Fruit fly (Drosophila melanogaster) whole organism, wandering third instar larva: ENCODE results near the gene CG5681.
A peak's percentile ranks its signal among the peaks of the same experiment; 100 is the strongest.

Experiments used
- Abd-B ChIP-seq: fragments of >200 bp; optimal IDR thresholded peaks from 2 replicates; lab custom pipeline; 2017; ENCODE audit warnings: missing biosample characterization, missing genetic modification characterization
- CG32264 ChIP-seq: fragments of 200-800 bp; sonication (Bioruptor generic); optimal IDR thresholded peaks from 2 replicates; lab custom pipeline; 2016; ENCODE audit warnings: missing biosample characterization, missing genetic modification characterization
- CG9705 ChIP-seq: fragments of 200-800 bp; sonication (Bioruptor generic); optimal IDR thresholded peaks from 2 replicates; lab custom pipeline; 2018; ENCODE audit warnings: missing biosample characterization, mild to moderate bottlenecking, missing genetic modification characterization
- CrebA ChIP-seq: fragments of 200-800 bp; sonication (Bioruptor generic); optimal IDR thresholded peaks from 2 replicates; lab custom pipeline; 2016; ENCODE audit warnings: missing biosample characterization, mild to moderate bottlenecking, missing genetic modification characterization, borderline replicate concordance
- Dfd ChIP-seq: fragments of >200 bp; optimal IDR thresholded peaks from 2 replicates; lab custom pipeline; 2017; ENCODE audit warnings: missing biosample characterization, missing genetic modification characterization
- Dif ChIP-seq: fragments of 200-275, 200-300 bp; sonication (Bioruptor generic); optimal IDR thresholded peaks from 2 replicates; lab custom pipeline; 2018; ENCODE audit warnings: missing biosample characterization, missing genetic modification characterization; ENCODE audit not compliant: partially characterized antibody
- GATAd ChIP-seq: sonication (Bioruptor generic); optimal IDR thresholded peaks from 2 replicates; lab custom pipeline; 2016; ENCODE audit warnings: missing biosample characterization, missing genetic modification characterization
- HLH106 ChIP-seq: fragments of 200-800 bp; optimal IDR thresholded peaks from 3 replicates; lab custom pipeline; 2019; ENCODE audit warnings: missing biosample characterization, mild to moderate bottlenecking, missing genetic modification characterization, moderate library complexity
- Hr78 ChIP-seq: fragments of >200 bp; optimal IDR thresholded peaks from 2 replicates; lab custom pipeline; 2017; ENCODE audit warnings: missing biosample characterization, missing genetic modification characterization
- Hr83 ChIP-seq: fragments of 200-300 bp; sonication (Bioruptor generic); optimal IDR thresholded peaks from 2 replicates; lab custom pipeline; 2016; ENCODE audit warnings: missing biosample characterization, mild to moderate bottlenecking, missing genetic modification characterization, moderate library complexity; ENCODE audit not compliant: poor library complexity, severe bottlenecking
- Jra ChIP-seq: sonication (Bioruptor generic); optimal IDR thresholded peaks from 2 replicates; lab custom pipeline; 2016; ENCODE audit warnings: missing biosample characterization, missing genetic modification characterization
- Mio ChIP-seq: sonication (Bioruptor generic); optimal IDR thresholded peaks from 2 replicates; lab custom pipeline; 2016; ENCODE audit warnings: missing biosample characterization, missing genetic modification characterization
- Myc ChIP-seq: fragments of >200 bp; optimal IDR thresholded peaks from 2 replicates; lab custom pipeline; 2017
- N ChIP-seq: fragments of >200 bp; optimal IDR thresholded peaks from 2 replicates; lab custom pipeline; 2018; ENCODE audit warnings: missing biosample characterization, missing external identifiers, missing genetic modification characterization
- Rel ChIP-seq, 2 experiments: fragments of 200-800 bp; sonication (Bioruptor generic) in 1 of 2; optimal IDR thresholded peaks; 2 replicates in 1 of 2; 3 replicates in 1 of 2; lab custom pipeline; 2016 to 2019; ENCODE audit warnings: mild to moderate bottlenecking in 2 of 2, missing biosample characterization in 2 of 2, missing genetic modification characterization in 2 of 2, moderate library complexity in 1 of 2
- Sp1 ChIP-seq: fragments of 200-800 bp; sonication (Bioruptor generic); optimal IDR thresholded peaks from 3 replicates; lab custom pipeline; 2019; ENCODE audit warnings: missing biosample characterization, mild to moderate bottlenecking, missing genetic modification characterization, moderate library complexity
- Vsx2 ChIP-seq: fragments of 200-300, 225-300 bp; sonication (Bioruptor generic); optimal IDR thresholded peaks from 2 replicates; lab custom pipeline; 2018; ENCODE audit warnings: missing biosample characterization, missing genetic modification characterization; ENCODE audit not compliant: partially characterized antibody
- br ChIP-seq: fragments of 200-800 bp; sonication (Bioruptor generic); optimal IDR thresholded peaks from 2 replicates; lab custom pipeline; 2016; ENCODE audit warnings: missing biosample characterization, missing genetic modification characterization
- dl ChIP-seq, 2 experiments: fragments of 175-275, 200-275 bp in 1 of 2; fragments of 200-275 bp in 1 of 2; sonication (Bioruptor generic); optimal IDR thresholded peaks; lab custom pipeline; 2018; ENCODE audit warnings: mild to moderate bottlenecking in 2 of 2, missing biosample characterization in 2 of 2, missing genetic modification characterization in 2 of 2, moderate library complexity in 2 of 2; ENCODE audit not compliant: partially characterized antibody in 2 of 2, insufficient read depth in 1 of 2
- dmrt93B ChIP-seq: fragments of 200-800 bp; sonication (Bioruptor generic); optimal IDR thresholded peaks from 2 replicates; lab custom pipeline; 2018; ENCODE audit warnings: missing biosample characterization, mild to moderate bottlenecking, missing genetic modification characterization
- dsf ChIP-seq: sonication (Bioruptor generic); optimal IDR thresholded peaks from 2 replicates; lab custom pipeline; 2016; ENCODE audit warnings: missing biosample characterization, missing genetic modification characterization, borderline replicate concordance
- ey ChIP-seq: fragments of 200-800 bp; sonication (Bioruptor generic); optimal IDR thresholded peaks from 2 replicates; lab custom pipeline; 2016; ENCODE audit warnings: missing biosample characterization, missing genetic modification characterization
- fru ChIP-seq: fragments of 200-800 bp; sonication (Bioruptor generic); optimal IDR thresholded peaks from 3 replicates; lab custom pipeline; 2016; ENCODE audit warnings: missing biosample characterization, mild to moderate bottlenecking, missing genetic modification characterization
- h ChIP-seq: fragments of 200-800 bp; sonication (Bioruptor generic); optimal IDR thresholded peaks from 3 replicates; lab custom pipeline; 2016; ENCODE audit warnings: missing biosample characterization, mild to moderate bottlenecking, missing genetic modification characterization
- jim ChIP-seq: fragments of 175-275, 200-325 bp; sonication (Bioruptor generic); optimal IDR thresholded peaks from 2 replicates; lab custom pipeline; 2016; ENCODE audit warnings: missing biosample characterization, mild to moderate bottlenecking, missing genetic modification characterization
- lola ChIP-seq: fragments of >200 bp; optimal IDR thresholded peaks from 2 replicates; lab custom pipeline; 2017; ENCODE audit warnings: missing biosample characterization, missing genetic modification characterization
- pan ChIP-seq: fragments of >200 bp; optimal IDR thresholded peaks from 2 replicates; lab custom pipeline; 2017
- psq ChIP-seq: fragments of 200-800 bp; sonication (Bioruptor generic); optimal IDR thresholded peaks from 3 replicates; lab custom pipeline; 2017; ENCODE audit warnings: missing biosample characterization, mild to moderate bottlenecking, missing genetic modification characterization, moderate library complexity
- rgr ChIP-seq: fragments of 200-800 bp; sonication (Bioruptor generic); optimal IDR thresholded peaks from 3 replicates; lab custom pipeline; 2016; ENCODE audit warnings: missing biosample characterization, mild to moderate bottlenecking, missing genetic modification characterization
- sage ChIP-seq: fragments of 200-800 bp; sonication (Bioruptor generic); optimal IDR thresholded peaks from 2 replicates; lab custom pipeline; 2016; ENCODE audit warnings: missing biosample characterization, mild to moderate bottlenecking, missing genetic modification characterization
- sv ChIP-seq: fragments of 200-800 bp; sonication (Bioruptor generic); optimal IDR thresholded peaks from 3 replicates; lab custom pipeline; 2016; ENCODE audit warnings: missing biosample characterization, missing genetic modification characterization
- tai ChIP-seq: sonication (Bioruptor generic); optimal IDR thresholded peaks from 2 replicates; lab custom pipeline; 2016; ENCODE audit warnings: missing biosample characterization, missing genetic modification characterization
- usp ChIP-seq: fragments of >200 bp; optimal IDR thresholded peaks from 2 replicates; lab custom pipeline; 2017; ENCODE audit warnings: missing biosample characterization, missing genetic modification characterization
- woc ChIP-seq: sonication (Bioruptor generic); optimal IDR thresholded peaks from 2 replicates; lab custom pipeline; 2016; ENCODE audit warnings: missing biosample characterization, mild to moderate bottlenecking, missing genetic modification characterization

CG5681 gene

DNA sequence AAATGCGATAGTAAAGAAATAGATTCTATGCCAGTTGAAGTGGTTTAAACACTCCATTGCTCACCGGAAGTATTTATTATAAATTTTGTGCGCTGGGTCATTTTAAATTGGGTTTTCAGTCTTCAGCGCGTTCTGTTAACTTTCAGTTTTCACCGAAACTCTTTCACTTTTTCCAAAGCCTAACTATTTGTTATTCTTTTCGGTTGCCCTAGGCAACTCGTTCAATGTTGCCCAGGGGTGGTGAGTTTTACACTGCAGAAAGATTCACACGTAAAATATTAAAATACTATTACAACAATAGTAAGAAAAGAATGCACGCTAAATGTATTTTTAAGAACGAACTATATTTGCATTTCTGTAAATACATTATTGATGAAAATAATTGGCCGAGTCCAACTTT lies 3.8 kb upstream of the CG5681 start, which contains the start of gene btv:
TSS of gene btv (minus strand) at position 101 of the 400 bp plus-strand sequence.
- TF ChIP-seq tai (no peak), fru (GFP tag; lab: Kevin White, UChicago) (no peak), rgr (GFP tag; lab: Kevin White, UChicago) (no peak), sv (GFP tag; lab: Kevin White, UChicago) (no peak), usp (GFP tag; lab: Kevin White, UChicago) (no peak), ey (no peak), Dif (GFP tag; lab: Kevin White, UChicago) (no peak), CG32264 (GFP tag; lab: Kevin White, UChicago) (no peak), Myc (lab: Kevin White, UChicago) (no peak), h (GFP tag; lab: Kevin White, UChicago) (no peak), psq (GFP tag; lab: Kevin White, UChicago) (no peak), dl (GFP tag; optimal IDR thresholded peaks at IDR 0.05; lab: Kevin White, UChicago; ENCODE audit: insufficient read depth in 1 of 2, partially characterized antibody in 2 of 2) (no peak), Jra (no peak)

DNA sequence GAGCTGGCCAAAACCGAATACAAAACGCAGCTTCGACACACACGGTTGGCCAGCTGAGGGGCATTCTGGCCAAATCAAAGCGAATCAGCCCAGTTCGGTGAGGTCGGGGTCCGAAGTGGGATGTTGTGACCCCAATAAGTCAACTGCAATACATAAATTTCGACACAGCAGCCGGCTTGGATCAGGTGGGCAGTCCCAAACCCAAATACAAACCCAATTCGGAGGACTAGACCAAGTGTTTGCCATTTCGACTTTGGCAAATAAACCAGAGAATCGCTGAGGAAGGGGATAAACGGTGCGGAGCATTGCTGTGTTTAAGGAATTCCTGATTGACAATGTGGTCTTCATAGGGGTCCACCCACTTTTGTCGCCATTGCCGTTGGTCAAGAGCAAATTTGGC lies 2.8 kb downstream of the CG5681 start:
- peak; percentile 49 for TF ChIP-seq Dfd (GFP tag; lab: Kevin White, UChicago)
- TF ChIP-seq sv (GFP tag; lab: Kevin White, UChicago), result no peak

dm6 chr2L:17990118-17990517 lies 3.9 kb downstream of the CG5681 start, which contains the start of gene Prosbeta5R2:
Gene Prosbeta5R2 (plus strand): TSS chr2L:17990418.
- TF ChIP-seq Vsx2 (no peak), Mio (GFP tag; lab: Kevin White, UChicago) (no peak), GATAd (GFP tag; lab: Kevin White, UChicago) (no peak), dsf (GFP tag; lab: Kevin White, UChicago) (no peak), ey (no peak), CrebA (no peak), h (GFP tag; lab: Kevin White, UChicago) (no peak), Abd-B (GFP tag; lab: Kevin White, UChicago) (no peak)

- TF ChIP-seq rgr (GFP tag; lab: Kevin White, UChicago) (no peak), dsf (GFP tag; lab: Kevin White, UChicago) (no peak), dmrt93B (no peak), N (GFP tag; lab: Kevin White, UChicago) (no peak), jim (GFP tag; lab: Kevin White, UChicago) (no peak), sage (GFP tag; lab: Kevin White, UChicago) (no peak), br (GFP tag; lab: Kevin White, UChicago) (no peak), GATAd (GFP tag; lab: Kevin White, UChicago) (no peak), CG9705 (no peak), CrebA (no peak), Mio (GFP tag; lab: Kevin White, UChicago) (no peak), Vsx2 (no peak), Myc (lab: Kevin White, UChicago) (no peak), woc (GFP tag; lab: Kevin White, UChicago) (no peak), usp (GFP tag; lab: Kevin White, UChicago) (no peak), Hr83 (no peak), Hr78 (GFP tag; lab: Kevin White, UChicago) (no peak), dl (GFP tag; optimal IDR thresholded peaks at IDR 0.05; lab: Kevin White, UChicago; ENCODE audit: insufficient read depth in 1 of 2, partially characterized antibody in 2 of 2) (no peak), pan (no peak)
These were observed 4.6 kb downstream of the CG5681 start for dm6 chr2L:17990771-17991170.

DNA sequence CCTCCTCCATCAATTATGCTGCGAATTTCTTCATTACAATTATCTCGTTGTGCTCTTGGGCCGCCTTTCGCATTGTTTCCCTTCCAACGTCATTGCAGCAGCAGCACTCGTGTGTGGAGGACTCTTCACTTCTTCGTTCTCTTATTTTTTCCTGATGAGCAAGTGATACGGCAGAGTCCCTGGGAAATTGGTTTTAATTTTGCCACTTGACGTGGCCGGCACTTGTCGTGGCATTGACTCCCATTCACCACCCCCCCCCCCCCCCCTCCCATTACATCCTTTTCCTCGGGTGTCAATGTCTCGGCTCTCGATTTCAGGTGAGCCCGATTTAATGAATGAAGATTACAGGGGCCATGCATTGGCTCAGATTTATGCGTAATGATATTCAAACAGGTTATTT lies 15.9 kb downstream of the CG5681 start:
- TF ChIP-seq Rel (GFP tag; optimal IDR thresholded peaks at IDR 0.05; lab: Kevin White, UChicago), result no peak
- TF ChIP-seq Rel (tag; optimal IDR thresholded peaks at IDR 0.05; lab: Kevin White, UChicago), result no peak
- no peak for TF ChIP-seq Hr78 (GFP tag; lab: Kevin White, UChicago)
- no peak for TF ChIP-seq Dfd (GFP tag; lab: Kevin White, UChicago)
- TF ChIP-seq Hr83, result no peak
- no peak for TF ChIP-seq rgr (GFP tag; lab: Kevin White, UChicago)
- TF ChIP-seq tai, result no peak
- TF ChIP-seq HLH106, result no peak
- TF ChIP-seq usp (GFP tag; lab: Kevin White, UChicago), result no peak
- TF ChIP-seq Sp1 (GFP tag; lab: Kevin White, UChicago), result no peak
- TF ChIP-seq lola (GFP tag; lab: Kevin White, UChicago), result no peak
